Worm (Caenorhabditis elegans) whole organism, dauer: Measurements from ENCODE around the gene tmed-13.

Source experiments
- unc-62 ChIP-seq: sonication (generic microtip); optimal IDR thresholded peaks from 2 replicates; lab custom pipeline; 2017; ENCODE audit warnings: missing biosample characterization, missing genetic modification reagents, missing genetic modification characterization

Gene tmed-13

DNA sequence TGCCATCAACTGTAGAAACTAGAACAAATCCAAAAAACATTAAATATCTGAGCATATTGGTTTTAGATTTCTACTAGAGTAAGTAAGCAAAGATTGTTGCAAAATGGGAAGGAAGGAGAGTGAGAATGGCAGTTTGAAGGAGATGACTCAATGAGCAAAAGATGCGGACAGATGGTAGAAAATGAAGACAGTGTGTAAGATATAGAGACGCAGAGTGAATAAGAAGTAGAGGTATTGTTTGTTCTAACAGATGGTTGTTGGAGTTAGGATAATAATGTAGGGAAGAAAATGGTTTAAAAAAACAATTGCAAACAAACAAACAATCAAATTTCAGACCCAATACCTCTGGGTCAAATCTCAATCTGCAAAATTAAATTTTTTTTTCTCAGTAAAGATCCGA is at the start of gene tmed-13:
Gene tmed-13 (minus strand): TSS at position 169 of the 400 bp plus-strand sequence.
- TF ChIP-seq unc-62, result no peak

DNA sequence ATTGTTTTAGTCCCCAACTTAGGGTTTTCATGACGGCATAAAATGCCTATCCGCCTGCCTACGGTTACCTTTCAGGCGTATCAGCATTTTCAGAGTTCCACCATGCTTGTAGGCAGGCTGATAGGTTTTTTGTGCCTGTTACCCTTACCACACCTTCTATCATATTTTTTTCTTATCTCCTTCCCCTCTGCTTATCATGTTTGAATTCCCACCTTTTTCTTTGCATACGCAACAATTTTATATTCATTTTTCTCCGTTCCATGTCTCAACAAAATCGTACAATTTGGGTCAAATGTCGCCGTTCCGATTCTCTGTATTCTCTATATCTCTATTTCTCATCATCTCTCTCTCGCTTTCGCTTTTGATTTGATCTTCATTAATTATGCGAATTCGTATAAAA is 48.4 kb upstream of the tmed-13 start, which contains the start of gene C01G5.9:
Gene C01G5.9 (plus strand): TSS at position 301 of the 400 bp plus-strand sequence.
- no peak for TF ChIP-seq unc-62

DNA sequence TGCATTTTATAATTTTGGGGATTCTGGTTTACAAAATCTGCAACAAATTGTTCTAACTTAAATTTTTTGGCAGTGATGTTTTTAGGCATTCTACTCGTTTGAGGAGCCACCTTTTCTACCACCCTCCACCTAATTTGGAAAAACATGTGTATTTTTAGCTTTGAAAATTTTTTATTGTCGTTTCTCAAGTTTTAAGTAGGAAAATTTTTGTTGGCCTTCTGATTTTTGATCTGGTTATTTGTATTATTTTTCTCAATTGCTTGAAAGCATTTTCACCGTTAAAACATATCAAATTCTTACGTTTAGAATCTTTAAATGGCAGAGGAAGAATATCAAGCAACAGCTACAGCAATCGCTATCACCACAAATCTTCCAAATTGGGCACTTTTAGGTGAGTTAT is 46.7 kb upstream of the tmed-13 start, which contains the start of gene C01G5.7:
Gene C01G5.7 (plus strand): TSS at position 301 of the 400 bp plus-strand sequence.
- TF ChIP-seq unc-62, result no peak

DNA sequence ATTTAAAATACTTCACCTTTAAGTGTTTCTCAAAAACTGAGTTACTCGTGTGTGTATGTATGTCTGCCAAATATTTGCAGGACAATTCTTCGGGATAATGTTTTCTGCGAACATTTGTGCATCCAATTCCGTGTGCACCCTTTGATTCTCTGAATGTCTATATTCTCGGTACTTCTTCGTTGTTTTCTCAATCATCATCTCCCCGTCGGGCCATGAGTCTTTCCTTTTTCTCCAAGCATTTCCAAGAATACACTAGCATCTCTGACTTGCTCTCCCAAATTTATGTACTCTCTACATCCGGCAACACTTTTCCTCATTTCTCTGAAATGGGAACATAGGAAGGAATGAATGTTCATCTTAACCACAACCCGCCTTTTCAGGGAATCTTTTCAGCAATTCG is 43.5 kb upstream of the tmed-13 start:
- TF ChIP-seq unc-62, result no peak

DNA sequence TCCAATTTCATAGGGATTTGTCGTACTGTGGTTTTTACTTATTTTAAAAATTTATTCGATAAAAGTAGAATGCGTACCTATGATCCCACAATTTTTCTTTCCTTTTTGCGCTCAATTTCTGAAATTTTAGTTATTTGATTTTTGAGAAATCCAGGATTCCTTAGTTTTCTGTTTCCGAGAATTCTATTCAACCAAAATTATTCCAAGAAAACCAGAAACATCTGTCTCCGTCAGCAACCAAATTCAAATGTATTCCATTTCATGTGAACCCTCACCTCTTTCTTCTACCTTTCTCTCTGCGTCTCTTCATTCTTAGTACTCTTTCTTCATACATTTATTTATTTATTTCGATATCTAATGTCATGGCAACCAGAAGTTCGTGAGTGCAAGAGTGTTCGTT is 40.6 kb upstream of the tmed-13 start:
- no peak for TF ChIP-seq unc-62

DNA sequence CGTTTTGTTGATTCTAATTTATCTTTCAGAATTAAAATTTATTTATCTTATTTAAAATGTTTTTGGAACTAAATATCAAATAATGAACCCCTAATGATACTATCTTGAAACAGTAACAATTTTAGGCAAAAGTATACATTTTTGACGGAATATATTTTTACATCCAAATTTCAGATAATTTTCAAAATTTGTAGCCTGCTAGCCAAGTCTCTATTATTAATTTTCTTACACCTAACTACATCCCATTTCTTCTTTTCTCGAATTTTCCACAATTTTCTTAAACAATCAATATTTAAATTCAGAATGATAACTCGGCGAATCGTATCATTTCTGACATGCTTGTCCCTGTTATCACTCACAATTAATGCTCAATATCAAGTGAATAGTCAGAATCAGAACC is 35.2 kb upstream of the tmed-13 start, which contains the start of gene pqn-89:
Gene pqn-89 (plus strand): TSS at position 301 of the 400 bp plus-strand sequence.
- no peak for TF ChIP-seq unc-62

DNA sequence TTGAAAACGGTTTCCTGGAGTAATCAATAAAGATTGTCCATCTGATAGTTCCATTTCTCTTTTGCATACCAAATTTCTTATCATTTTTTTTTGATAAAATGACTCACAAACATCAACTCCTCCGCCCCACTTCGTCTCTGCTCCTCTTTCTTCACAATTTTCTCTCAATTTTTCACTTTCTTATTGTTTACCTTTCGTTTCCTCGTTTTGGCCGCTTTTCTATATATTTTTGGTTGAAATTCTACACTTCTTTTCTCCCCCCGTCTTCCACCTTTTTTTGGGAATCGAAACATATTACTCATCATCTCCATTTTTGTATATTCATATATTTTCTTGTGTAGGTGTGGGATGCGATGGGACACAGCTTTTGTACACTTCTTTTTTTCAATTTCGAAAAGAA is 31.5 kb upstream of the tmed-13 start:
- TF ChIP-seq unc-62, result no peak

DNA sequence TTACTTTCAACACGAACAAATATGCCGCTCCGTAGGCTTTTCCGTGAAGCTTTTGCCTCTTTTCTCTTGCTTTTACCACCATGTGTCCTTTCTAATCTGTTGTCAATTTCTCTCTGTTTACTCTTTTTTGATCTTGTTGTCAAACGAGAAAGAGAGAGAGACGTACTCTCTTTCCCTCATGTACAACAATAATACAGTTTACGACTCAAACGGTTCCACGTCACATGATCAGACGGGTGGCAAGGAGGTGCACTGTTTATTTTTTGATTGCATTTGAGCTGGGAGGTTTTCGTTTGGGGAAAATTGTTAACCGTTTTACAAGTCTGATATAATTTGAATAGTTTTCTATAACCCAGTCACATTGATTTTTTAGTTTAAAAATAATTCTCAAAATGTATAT is 29.7 kb upstream of the tmed-13 start:
- TF ChIP-seq unc-62, result no peak

DNA sequence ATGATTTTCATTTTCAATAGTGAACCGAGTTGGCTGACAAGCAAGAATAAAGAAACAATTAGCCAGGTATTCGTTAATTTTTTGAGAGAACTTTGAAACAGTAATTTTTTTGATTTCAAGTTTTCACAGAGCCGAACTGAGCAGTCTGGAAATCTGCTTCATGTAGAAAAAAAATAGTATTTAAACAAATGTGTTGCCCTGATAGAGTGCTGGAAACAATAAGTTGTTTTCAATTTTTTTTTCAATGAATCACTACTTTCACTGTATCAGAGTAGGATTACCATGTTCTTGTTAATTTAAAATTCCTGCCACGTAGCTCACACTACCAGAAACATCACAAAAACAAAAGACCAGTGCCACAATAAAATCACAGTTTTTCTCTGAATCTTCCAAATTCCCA is 29.2 kb upstream of the tmed-13 start:
- TF ChIP-seq unc-62, result no peak

DNA sequence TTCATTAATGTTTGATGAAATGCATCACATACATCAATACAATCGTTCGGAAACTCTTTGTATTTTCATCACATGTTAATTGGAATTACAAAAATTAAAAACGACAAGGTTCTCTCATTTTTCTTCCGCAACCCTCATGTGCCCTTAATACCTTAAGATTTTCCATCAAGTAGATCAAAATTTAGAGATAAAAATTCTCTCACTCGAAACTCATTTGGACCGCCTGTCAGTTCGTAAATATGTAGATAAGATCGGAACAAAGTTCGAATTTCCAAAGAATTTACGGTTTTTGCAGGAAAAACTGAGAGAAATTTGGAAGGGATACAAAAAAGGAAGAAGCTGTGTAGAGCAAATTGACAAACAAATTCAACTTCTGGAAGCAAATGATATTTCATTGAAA is 24.9 kb upstream of the tmed-13 start:
- TF ChIP-seq unc-62, result no peak

DNA sequence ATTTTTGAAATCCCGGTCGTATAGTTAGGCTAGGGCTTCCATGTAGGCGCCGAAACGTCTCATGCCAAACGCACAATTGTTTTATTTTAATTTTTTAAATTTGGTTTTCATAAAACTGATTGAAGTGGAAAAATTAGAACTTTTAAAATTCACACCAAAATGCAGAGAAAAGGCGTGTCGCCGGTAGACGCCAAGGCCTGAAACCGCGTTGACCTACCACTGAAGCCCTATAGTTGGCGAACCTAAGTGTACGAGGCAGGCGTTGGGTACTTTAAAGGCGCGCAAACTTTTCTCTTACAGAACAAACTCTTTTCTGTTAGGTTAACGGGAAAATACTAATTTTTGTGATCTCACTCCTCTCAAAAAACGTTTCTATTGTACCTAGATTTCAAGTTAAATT is 22.1 kb upstream of the tmed-13 start, which contains the start of gene Y73B6BL.44:
Gene Y73B6BL.44 (plus strand): TSS at position 301 of the 400 bp plus-strand sequence.
- no peak for TF ChIP-seq unc-62

DNA sequence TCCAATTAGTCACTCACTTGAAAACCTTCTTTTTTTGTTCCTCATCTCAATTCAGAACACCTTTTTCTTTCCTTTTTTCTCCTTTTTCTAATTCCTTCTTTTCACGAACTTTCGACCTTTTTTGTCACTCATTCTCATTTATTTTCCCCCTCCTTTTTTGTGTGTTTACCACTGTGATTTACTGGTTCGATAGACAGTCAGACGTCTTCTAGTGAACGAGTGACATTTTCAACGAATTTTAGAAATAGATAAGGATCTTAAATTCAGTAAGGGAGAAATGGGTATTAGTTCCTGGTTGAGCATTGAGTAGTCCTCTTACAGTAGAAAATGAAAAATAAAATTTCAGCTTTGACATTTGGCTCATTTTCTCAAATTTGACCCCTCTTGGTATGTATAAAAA is 20.7 kb upstream of the tmed-13 start:
- TF ChIP-seq unc-62, result no peak

DNA sequence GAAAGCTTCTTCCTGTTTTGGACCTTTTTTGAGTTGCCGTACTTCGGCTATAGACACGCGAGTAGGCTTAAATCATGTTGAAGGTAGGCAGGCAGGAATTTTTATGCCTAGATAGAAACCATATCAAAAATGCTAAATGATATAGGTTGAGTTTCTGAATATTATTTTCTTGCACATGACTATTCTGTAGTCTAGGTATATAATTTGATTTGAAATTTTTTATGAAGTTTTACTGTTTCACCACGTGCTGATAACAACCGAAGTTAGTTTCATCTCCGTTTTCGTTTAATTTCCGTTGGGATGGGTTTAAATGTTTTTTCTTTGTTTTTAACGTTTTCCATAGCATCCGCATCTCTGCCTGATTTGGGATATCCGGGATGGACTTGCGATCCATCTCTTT is 15.9 kb upstream of the tmed-13 start, which contains the start of gene Y73B6BL.37:
Gene Y73B6BL.37 (plus strand): TSS at position 301 of the 400 bp plus-strand sequence.
- TF ChIP-seq unc-62, result no peak

DNA sequence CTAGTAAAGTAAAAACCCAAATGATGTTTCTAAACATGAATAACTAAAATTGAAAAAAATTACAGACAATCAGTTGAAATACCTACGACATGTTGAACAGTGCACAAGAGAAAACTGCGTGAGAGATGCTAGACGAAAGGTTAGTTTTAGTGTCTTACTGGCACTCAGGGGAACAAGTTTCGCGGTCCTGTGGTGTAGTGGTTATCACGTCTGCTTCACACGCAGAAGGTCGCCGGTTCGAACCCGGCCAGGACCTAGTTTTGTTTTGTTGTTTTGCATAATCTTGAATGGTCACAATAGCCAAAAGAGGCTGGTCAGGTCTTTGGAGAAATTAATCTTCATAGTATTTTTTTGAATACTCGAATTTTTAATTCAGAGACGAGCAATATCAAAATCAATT is 9.8 kb upstream of the tmed-13 start:
- no peak for TF ChIP-seq unc-62

DNA sequence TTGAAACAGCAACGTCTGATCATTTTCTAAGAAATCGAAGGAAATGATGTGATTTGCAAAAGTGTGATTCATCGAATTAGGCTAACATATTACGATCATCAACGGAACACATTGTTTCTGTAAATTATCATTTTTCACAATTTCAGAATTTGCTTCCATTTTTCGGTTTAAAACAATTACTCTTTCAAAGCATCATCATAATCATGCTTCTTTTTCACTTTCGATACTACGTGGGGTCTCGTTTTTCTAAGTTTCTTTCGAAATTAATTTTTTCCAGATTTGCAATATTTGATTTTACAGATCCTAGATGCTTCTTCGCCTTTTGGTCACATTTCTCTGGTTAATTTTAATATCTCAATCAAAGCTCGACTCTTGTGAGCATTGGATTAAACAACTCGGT is 9.0 kb upstream of the tmed-13 start, which contains the start of gene tyr-6:
Gene tyr-6 (plus strand): TSS at position 301 of the 400 bp plus-strand sequence.
- no peak for TF ChIP-seq unc-62

DNA sequence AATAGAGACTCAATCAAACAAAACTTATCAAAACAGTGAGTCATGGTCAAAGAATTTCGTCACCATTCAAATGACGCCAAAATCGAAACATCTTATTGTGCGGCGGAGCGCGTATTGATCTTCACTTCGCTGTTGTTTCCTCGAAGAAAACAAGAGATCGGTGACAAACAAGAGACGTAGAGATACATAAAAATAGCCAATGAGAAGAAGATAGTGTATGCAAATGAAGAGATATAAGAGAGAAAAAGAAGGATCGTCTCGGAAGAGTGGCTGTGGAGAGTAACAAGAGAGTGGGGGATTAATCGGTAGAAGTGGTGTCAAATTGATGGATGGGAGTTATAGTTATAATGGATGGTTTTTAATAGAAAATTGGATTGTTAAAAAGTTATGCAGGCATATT is 3.6 kb upstream of the tmed-13 start:
- TF ChIP-seq unc-62, result no peak

DNA sequence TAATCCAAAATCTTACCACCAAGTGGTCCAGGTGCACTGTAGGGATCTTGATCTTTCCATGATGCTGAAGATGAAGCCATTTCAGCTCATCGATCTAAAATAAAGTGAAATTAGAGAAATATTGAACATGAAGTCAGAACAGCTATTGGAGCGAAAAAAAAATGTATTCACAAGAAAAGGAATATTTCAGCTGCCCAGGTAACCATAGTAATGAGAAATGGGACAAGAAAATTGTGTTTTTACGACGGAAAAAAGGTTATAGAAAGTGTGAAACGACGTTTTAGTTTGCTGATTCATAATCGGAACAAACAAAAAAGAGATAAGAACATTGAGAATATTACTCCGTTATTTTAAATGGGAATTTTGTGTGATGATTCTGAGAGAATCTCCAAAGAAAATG is 2.0 kb upstream of the tmed-13 start, which contains the start of gene Y73B6BL.27:
Gene Y73B6BL.27 (minus strand): TSS at position 101 of the 400 bp plus-strand sequence.
- no peak for TF ChIP-seq unc-62

DNA sequence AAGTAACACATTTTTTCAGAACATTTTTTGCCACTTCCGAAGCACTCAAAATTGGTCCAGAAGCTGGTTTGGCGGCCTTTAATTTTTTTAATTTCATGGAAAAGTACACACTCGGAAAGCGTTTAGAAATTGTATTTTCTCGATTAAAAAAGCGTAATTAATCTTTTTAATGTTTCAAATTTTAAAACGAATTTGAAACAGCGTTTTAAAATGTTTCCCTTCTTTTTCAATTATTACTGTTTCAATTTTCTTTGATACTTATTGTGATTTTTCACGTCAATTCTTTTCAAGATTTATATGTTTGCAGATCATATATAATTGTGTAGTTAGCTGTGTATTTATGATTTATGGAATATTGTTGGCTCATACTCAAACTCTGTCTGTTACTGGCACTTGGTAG is 7.2 kb downstream of the tmed-13 start, which contains the start of gene acr-25:
Gene acr-25 (plus strand): TSS at position 301 of the 400 bp plus-strand sequence.
- no peak for TF ChIP-seq unc-62

DNA sequence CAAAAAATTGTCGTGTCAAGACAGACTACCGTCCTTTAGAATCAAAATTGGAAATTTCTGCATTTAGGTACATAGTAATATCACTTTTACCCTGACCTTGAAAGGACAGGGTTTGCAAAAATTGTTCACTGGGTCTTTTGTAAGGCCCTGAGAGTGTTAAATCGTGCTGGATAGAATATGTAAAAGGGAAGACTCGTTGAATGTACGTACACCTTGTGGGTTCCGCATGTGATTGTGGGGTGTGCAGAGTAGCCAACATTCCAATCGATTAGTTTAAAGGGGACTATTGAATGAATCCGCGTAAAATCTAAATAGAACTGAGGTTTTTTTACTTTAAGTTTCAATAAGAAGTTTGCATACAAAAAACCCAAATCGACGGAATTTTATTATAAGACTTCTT is 10.6 kb downstream of the tmed-13 start:
- TF ChIP-seq unc-62, result no peak
